Worm (Caenorhabditis elegans) whole organism, young adult: Measurements from ENCODE around the gene kars-1.

Experiments
- let-607 ChIP-seq, 2 experiments: fragments of 200-800 bp in 1 of 2; sonication (Bioruptor generic) in 1 of 2; sonication (generic microtip) in 1 of 2; optimal IDR thresholded peaks; 2 replicates each; lab custom pipeline; 2016 to 2018; ENCODE audit warnings: mild to moderate bottlenecking in 2 of 2, missing compliant biosample characterization in 2 of 2, missing genetic modification characterization in 2 of 2, moderate library complexity in 2 of 2, missing genotype in 1 of 2

The kars-1 gene

DNA sequence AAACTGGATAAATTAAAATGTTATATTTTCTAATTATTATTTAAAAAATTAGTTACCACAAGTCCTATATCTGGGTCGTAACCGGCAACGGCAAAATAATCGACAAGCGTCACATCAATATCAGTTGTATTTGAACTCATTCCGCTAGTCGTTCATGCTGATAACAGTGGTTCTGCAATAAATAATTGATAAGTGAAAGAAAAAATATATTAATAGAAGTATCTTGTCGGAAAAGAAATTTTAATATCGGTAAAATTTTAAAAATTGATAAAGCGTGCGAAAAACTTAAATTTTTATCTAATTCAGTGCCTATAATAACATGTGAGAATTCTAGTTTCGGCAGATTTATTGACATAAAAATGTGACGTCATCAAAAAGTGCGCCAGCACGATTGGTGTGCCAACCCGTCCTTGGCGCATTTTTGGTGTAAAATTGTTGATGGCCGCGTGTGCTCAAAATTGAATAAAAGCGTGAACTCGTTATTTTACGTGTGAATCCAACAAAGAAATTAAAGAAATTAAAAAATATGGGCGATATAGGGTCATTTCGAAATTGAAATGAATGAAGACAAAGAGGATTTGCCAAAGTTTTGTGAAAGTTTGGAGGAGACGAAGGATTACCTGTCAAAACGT lies 49.7 kb downstream of the kars-1 start, which contains the start of the genes lst-6 and lst-5 (continued):
- TF ChIP-seq let-607 (tag; optimal IDR thresholded peaks at IDR 0.05; lab: Kevin White, UChicago) = peak in 1 of 2 experiments; percentile 23
